Worm (Caenorhabditis elegans): Measurements from ENCODE around the gene math-23.

Gene math-23

DNA sequence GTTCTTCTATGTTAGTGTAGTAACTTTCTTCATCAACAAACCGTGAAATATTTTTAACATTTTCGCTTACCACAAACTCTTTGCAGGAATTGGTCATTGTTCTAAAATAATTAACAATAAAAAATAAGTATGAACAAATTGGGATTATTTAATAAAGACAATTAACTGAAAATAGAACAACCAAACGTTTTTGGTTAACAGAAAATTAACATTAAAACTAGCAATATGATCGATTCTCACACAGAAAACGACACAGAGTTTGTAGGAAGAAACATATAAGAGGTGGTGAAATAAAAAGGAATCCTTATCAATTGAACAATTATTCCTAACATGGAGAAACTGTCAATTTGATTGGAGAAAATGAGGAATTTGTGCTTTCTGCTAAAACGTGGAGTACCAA is 23.4 kb upstream of the math-23 start, which contains the start of gene math-16:
Gene math-16, minus strand, starts transcription at position 101 of the 400 bp plus-strand sequence.
- TF ChIP-seq ahr-1 (tag; optimal IDR thresholded peaks at IDR 0.05) (no peak), odd-2 (tag; optimal IDR thresholded peaks at IDR 0.05) (no peak)

DNA sequence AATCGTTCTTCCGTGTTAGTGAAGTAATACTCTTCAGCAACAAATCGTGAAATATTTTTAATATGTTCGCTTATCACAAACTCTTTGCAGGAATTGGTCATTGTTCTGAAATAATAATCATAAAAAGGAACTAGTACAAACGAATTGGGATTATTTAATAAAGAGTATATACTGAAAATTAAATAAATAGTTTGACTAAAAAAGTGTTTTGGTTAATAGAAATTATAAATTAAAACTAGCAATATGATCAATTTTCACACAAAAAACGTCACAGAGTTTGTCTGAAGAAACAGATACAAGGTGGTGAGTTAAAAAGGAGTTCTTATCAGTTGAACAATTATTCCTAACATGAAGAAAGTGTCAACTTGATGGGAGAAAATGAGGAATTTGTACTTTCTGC is 19.4 kb upstream of the math-23 start, which contains the start of gene math-5:
Gene math-5, minus strand, starts transcription at position 101 of the 400 bp plus-strand sequence.
- TF ChIP-seq ceh-45 (GFP tag; IDR thresholded peaks at IDR 0.05) = no peak
- no peak for TF ChIP-seq hlh-13 (GFP tag; optimal IDR thresholded peaks at IDR 0.05)
- TF ChIP-seq npax-4 (tag; optimal IDR thresholded peaks at IDR 0.05) = no peak

DNA sequence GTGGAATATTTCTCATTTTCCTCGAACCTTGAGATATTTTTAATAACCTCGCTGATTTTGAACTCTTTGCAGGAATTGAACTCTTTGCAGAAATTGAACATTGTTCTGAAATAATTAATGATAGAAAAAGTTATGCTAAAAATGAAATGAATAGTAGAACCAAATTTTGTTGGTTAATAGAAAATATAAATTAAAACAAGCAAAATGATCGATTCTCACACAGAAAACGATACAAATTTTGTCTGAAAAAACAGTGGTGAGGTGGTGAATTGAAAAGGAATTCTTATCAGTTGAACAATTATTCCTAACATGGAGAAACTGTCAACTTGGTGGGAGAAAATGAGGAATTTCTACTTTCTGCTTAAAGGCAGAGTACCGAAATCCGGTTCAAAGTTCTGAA is 17.4 kb upstream of the math-23 start, which contains the start of gene math-6:
Gene math-6, minus strand, starts transcription at position 101 of the 400 bp plus-strand sequence.
- TF ChIP-seq dve-1 (tag; optimal IDR thresholded peaks at IDR 0.05) (no peak), ceh-6 (GFP tag; optimal IDR thresholded peaks at IDR 0.05) (no peak), lim-6 (tag; optimal IDR thresholded peaks at IDR 0.05) (no peak), fkh-10 (GFP tag; optimal IDR thresholded peaks at IDR 0.05) (no peak), syd-9 (tag; optimal IDR thresholded peaks at IDR 0.05) (no peak), ceh-22 (tag; optimal IDR thresholded peaks at IDR 0.05) (no peak), K09A11.1 (tag; optimal IDR thresholded peaks at IDR 0.05; ENCODE audit: insufficient read depth) (no peak), ets-4 (tag; optimal IDR thresholded peaks at IDR 0.05) (no peak), unc-3 (GFP tag; conservative IDR thresholded peaks at IDR 0.05) (no peak), unc-3 (tag; optimal IDR thresholded peaks at IDR 0.05) (no peak), Y22D7AL.16 (tag; optimal IDR thresholded peaks at IDR 0.05) (no peak), unc-42 (tag; optimal IDR thresholded peaks at IDR 0.05) (no peak), lin-11 (tag; optimal IDR thresholded peaks at IDR 0.05) (no peak), zip-5 (tag; optimal IDR thresholded peaks at IDR 0.05) (no peak), pax-1 (tag; optimal IDR thresholded peaks at IDR 0.05) (no peak), madf-2 (tag; optimal IDR thresholded peaks at IDR 0.05) (no peak), sox-4 (tag; optimal IDR thresholded peaks at IDR 0.05) (no peak), hlh-15 (tag; optimal IDR thresholded peaks at IDR 0.05) (no peak), ahr-1 (tag; optimal IDR thresholded peaks at IDR 0.05) (no peak), ceh-2 (tag; optimal IDR thresholded peaks at IDR 0.05) (no peak)

DNA sequence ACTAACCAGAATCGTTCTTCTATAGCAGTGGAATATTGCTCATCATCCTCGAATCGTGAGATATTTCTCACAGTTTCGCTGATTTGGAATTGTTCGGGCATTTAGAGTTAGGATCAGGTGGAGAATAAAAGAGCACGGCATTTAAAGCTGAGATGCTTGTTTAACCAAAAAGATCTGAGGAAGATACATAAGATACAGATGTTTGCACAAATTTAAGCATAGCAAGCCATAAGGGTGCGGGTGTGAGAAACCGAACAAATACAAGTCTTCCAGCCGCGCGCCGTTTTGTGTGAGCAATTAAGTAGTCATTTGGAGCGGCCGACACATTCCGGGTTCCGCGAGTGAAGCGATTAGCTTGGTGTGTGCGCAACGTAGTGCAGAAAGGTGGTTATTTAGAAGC is 15.7 kb upstream of the math-23 start, which contains the start of gene math-7:
Gene math-7, minus strand, starts transcription at position 101 of the 400 bp plus-strand sequence.
- TF ChIP-seq ceh-24 (tag; optimal IDR thresholded peaks at IDR 0.05) (no peak), mec-3 (tag; optimal IDR thresholded peaks at IDR 0.05; ENCODE audit: borderline replicate concordance) (no peak), pag-3 (tag; optimal IDR thresholded peaks at IDR 0.05; ENCODE audit: borderline replicate concordance) (no peak), syd-9 (tag; optimal IDR thresholded peaks at IDR 0.05) (no peak), hlh-6 (tag; optimal IDR thresholded peaks at IDR 0.05) (no peak), C08G9.2 (tag; optimal IDR thresholded peaks at IDR 0.05) (no peak)

ce11 chrII:1889071-1889470 is 13.0 kb upstream of the math-23 start, which contains the start of gene math-8:
Gene math-8 (minus strand): TSS chrII:1889171.
- TF ChIP-seq ceh-14 (tag; optimal IDR thresholded peaks at IDR 0.05) (no peak), pha-2 (tag; optimal IDR thresholded peaks at IDR 0.05) (no peak), hlh-15 (tag; optimal IDR thresholded peaks at IDR 0.05) (no peak), nhr-11 (tag; optimal IDR thresholded peaks at IDR 0.05) (no peak), elt-2 (tag; optimal IDR thresholded peaks at IDR 0.05) (no peak), zip-5 (tag; optimal IDR thresholded peaks at IDR 0.05) (no peak), rnt-1 (tag; optimal IDR thresholded peaks at IDR 0.05) (no peak), eyg-1 (tag; optimal IDR thresholded peaks at IDR 0.05) (no peak), unc-42 (tag; optimal IDR thresholded peaks at IDR 0.05) (no peak), madf-2 (tag; optimal IDR thresholded peaks at IDR 0.05) (no peak), ztf-16 (tag; optimal IDR thresholded peaks at IDR 0.05) (no peak), ceh-45 (GFP tag; IDR thresholded peaks at IDR 0.05) (no peak)
